Worm (Caenorhabditis elegans) whole organism, late embryonic: ENCODE results near the gene str-1.

ENCODE experiments used
- C08G9.2 ChIP-seq: sonication (generic microtip); optimal IDR thresholded peaks from 2 replicates; lab custom pipeline; 2016; ENCODE audit warnings: mild to moderate bottlenecking, missing genetic modification characterization, moderate library complexity, missing compliant biosample characterization
- K09A11.1 ChIP-seq: sonication (generic microtip); optimal IDR thresholded peaks from 2 replicates; lab custom pipeline; 2017; ENCODE audit warnings: antibody characterized with exemption, mild to moderate bottlenecking, missing genetic modification characterization, missing compliant biosample characterization; ENCODE audit not compliant: insufficient read depth
- Y22D7AL.16 ChIP-seq: sonication (generic microtip); optimal IDR thresholded peaks from 2 replicates; lab custom pipeline; 2016; ENCODE audit warnings: missing genetic modification characterization, missing compliant biosample characterization
- ahr-1 ChIP-seq: sonication (generic microtip); optimal IDR thresholded peaks from 2 replicates; lab custom pipeline; 2016; ENCODE audit warnings: missing genetic modification characterization, missing compliant biosample characterization
- ceh-18 ChIP-seq: sonication (generic microtip); optimal IDR thresholded peaks from 2 replicates; lab custom pipeline; 2016; ENCODE audit warnings: missing genetic modification characterization, missing compliant biosample characterization
- ceh-2 ChIP-seq: sonication (generic microtip); optimal IDR thresholded peaks from 2 replicates; lab custom pipeline; 2016; ENCODE audit warnings: missing genotype, missing genetic modification characterization, missing compliant biosample characterization
- ceh-22 ChIP-seq: sonication (generic microtip); optimal IDR thresholded peaks from 2 replicates; lab custom pipeline; 2017; ENCODE audit warnings: missing biosample characterization, missing genetic modification characterization
- ceh-24 ChIP-seq: sonication (generic microtip); optimal IDR thresholded peaks from 2 replicates; lab custom pipeline; 2016; ENCODE audit warnings: mild to moderate bottlenecking, missing genetic modification characterization, missing compliant biosample characterization
- ceh-31 ChIP-seq: sonication (generic microtip); optimal IDR thresholded peaks from 2 replicates; lab custom pipeline; 2016; ENCODE audit warnings: missing genetic modification characterization, missing compliant biosample characterization
- ceh-48 ChIP-seq: sonication (generic microtip); optimal IDR thresholded peaks from 2 replicates; lab custom pipeline; 2016; ENCODE audit warnings: missing genetic modification characterization, inconsistent platforms, missing compliant biosample characterization
- dmd-4 ChIP-seq: sonication (generic microtip); optimal IDR thresholded peaks from 2 replicates; lab custom pipeline; 2016; ENCODE audit warnings: borderline replicate concordance, missing genetic modification characterization, missing compliant biosample characterization
- ets-4 ChIP-seq: sonication (generic microtip); optimal IDR thresholded peaks from 2 replicates; lab custom pipeline; 2016; ENCODE audit warnings: missing genetic modification characterization, missing compliant biosample characterization
- fkh-6 ChIP-seq: sonication (generic microtip); optimal IDR thresholded peaks from 2 replicates; lab custom pipeline; 2016; ENCODE audit warnings: missing genetic modification characterization, missing compliant biosample characterization
- hlh-30 ChIP-seq: sonication (generic microtip); optimal IDR thresholded peaks from 2 replicates; lab custom pipeline; 2017; ENCODE audit warnings: antibody characterized with exemption, missing genetic modification characterization, missing compliant biosample characterization; ENCODE audit not compliant: insufficient read depth
- lim-6 ChIP-seq: sonication (generic microtip); optimal IDR thresholded peaks from 2 replicates; lab custom pipeline; 2016; ENCODE audit warnings: missing genetic modification characterization, missing compliant biosample characterization
- madf-2 ChIP-seq: sonication (generic microtip); optimal IDR thresholded peaks from 2 replicates; lab custom pipeline; 2017; ENCODE audit warnings: missing genetic modification characterization, missing compliant biosample characterization
- mec-3 ChIP-seq: sonication (generic microtip); optimal IDR thresholded peaks from 2 replicates; lab custom pipeline; 2016; ENCODE audit warnings: borderline replicate concordance, missing genetic modification characterization, missing compliant biosample characterization
- nfya-1 ChIP-seq: sonication (generic microtip); optimal IDR thresholded peaks from 2 replicates; lab custom pipeline; 2017; ENCODE audit warnings: missing genetic modification characterization, mild to moderate bottlenecking, missing compliant biosample characterization, antibody characterized with exemption, moderate library complexity
- nhr-11 ChIP-seq: fragments of 150-350 bp; optimal IDR thresholded peaks from 2 replicates; lab custom pipeline; 2014; ENCODE audit warnings: missing biosample characterization, missing genetic modification characterization
- nhr-232 ChIP-seq: sonication (generic microtip); optimal IDR thresholded peaks from 2 replicates; lab custom pipeline; 2016; ENCODE audit warnings: missing genetic modification characterization, missing compliant biosample characterization
- npax-4 ChIP-seq: sonication (generic microtip); optimal IDR thresholded peaks from 2 replicates; lab custom pipeline; 2016; ENCODE audit warnings: missing genetic modification characterization, missing compliant biosample characterization
- pat-9 ChIP-seq: fragments of 200-800 bp; sonication (Bioruptor generic); optimal IDR thresholded peaks from 2 replicates; lab custom pipeline; 2018; ENCODE audit warnings: mild to moderate bottlenecking, missing genetic modification characterization, moderate library complexity, missing compliant biosample characterization
- pax-1 ChIP-seq: fragments of 150-350 bp; optimal IDR thresholded peaks from 2 replicates; lab custom pipeline; 2014; ENCODE audit warnings: missing biosample characterization, missing genetic modification characterization
- pha-2 ChIP-seq: sonication (generic microtip); optimal IDR thresholded peaks from 2 replicates; lab custom pipeline; 2017; ENCODE audit warnings: mild to moderate bottlenecking, missing genetic modification characterization, missing compliant biosample characterization
- sox-2 ChIP-seq: fragments of 200-800 bp; sonication (Bioruptor generic); IDR thresholded peaks from 2 replicates; pipeline ENCODE4 v1.3.6; 2022; ENCODE audit warnings: missing genetic modification reagents, missing genetic modification characterization, missing compliant biosample characterization
- syd-9 ChIP-seq: sonication (generic microtip); optimal IDR thresholded peaks from 2 replicates; lab custom pipeline; 2016; ENCODE audit warnings: mild to moderate bottlenecking, missing genetic modification characterization, moderate library complexity, missing compliant biosample characterization
- unc-3 ChIP-seq, 2 experiments: fragments of 200-800 bp in 1 of 2; sonication (Bioruptor generic) in 1 of 2; sonication (generic microtip) in 1 of 2; conservative IDR thresholded peaks in 1 of 2; optimal IDR thresholded peaks in 1 of 2; 2 replicates each; pipeline versions ENCODE4 v1.3.6 to Lab custom; 2016 to 2022; ENCODE audit warnings: missing compliant biosample characterization in 2 of 2, missing genetic modification characterization in 2 of 2, missing genetic modification reagents in 1 of 2
- unc-42 ChIP-seq: sonication (generic microtip); optimal IDR thresholded peaks from 2 replicates; lab custom pipeline; 2016; ENCODE audit warnings: missing genotype, missing genetic modification characterization, missing compliant biosample characterization
- zip-5 ChIP-seq: sonication (generic microtip); optimal IDR thresholded peaks from 2 replicates; lab custom pipeline; 2016; ENCODE audit warnings: missing genetic modification characterization, missing compliant biosample characterization

The str-1 gene

DNA sequence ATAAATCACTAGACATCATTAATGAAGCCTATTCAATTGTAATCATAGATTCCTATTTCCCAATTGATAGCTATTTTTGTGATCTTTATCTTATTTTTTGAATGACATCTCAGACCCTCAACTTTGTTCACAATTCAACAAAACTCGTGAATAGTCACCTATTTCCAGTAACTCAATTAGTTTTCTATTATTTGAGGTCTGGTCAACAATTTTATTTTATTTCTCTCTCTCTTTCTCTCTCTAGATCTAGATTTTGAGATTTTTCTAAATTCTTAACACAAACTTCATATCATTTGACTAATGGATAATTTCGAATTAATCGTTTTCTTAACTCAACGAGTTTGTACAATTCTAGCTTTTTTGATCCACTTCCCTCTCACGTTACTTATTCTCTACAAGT, at the start of gene str-1:
Gene str-1 (plus strand): TSS at position 301 of the 400 bp plus-strand sequence.
- no peak for TF ChIP-seq pha-2 (tag; lab: Kevin White, UChicago)
- TF ChIP-seq ceh-48: no peak
- TF ChIP-seq lim-6 (tag; lab: Kevin White, UChicago): no peak
- no peak for TF ChIP-seq ceh-18 (tag; lab: Kevin White, UChicago)
- TF ChIP-seq pax-1: no peak
- TF ChIP-seq dmd-4 (tag; lab: Kevin White, UChicago): no peak
- TF ChIP-seq nhr-11 (tag; lab: Kevin White, UChicago): no peak
- TF ChIP-seq K09A11.1 (tag; lab: Kevin White, UChicago): no peak
- TF ChIP-seq C08G9.2 (tag; lab: Kevin White, UChicago): no peak
- TF ChIP-seq sox-2 (GFP tag; lab: Robert Waterston, UW): no peak
- TF ChIP-seq ceh-31: no peak
- TF ChIP-seq, all 69 proteins: peak for 0

DNA sequence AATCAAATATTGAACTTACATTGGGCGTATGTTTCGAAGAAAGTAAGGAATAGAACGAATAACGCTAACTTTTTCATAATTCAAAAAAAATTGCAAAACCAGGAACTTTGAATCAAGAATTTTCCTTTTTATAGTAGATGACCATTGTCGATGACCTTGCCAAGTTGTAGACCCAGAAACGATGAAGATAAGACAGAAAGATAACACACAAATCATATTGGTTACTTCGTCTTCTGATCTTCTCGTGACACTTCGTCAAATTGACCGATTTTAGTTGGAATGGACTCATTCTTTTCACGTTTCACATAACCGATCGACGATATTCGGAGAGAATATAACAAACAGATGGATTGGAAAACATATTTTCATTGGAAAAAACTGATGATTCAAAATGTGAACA, 41.8 kb upstream of the str-1 start, which contains the start of gene grsp-3:
Gene grsp-3 (minus strand): TSS at position 149 of the 400 bp plus-strand sequence.
- TF ChIP-seq ceh-22 (tag; lab: Kevin White, UChicago): no peak
- TF ChIP-seq nhr-232 (tag; lab: Kevin White, UChicago): no peak
- no peak for TF ChIP-seq lim-6 (tag; lab: Kevin White, UChicago)

DNA sequence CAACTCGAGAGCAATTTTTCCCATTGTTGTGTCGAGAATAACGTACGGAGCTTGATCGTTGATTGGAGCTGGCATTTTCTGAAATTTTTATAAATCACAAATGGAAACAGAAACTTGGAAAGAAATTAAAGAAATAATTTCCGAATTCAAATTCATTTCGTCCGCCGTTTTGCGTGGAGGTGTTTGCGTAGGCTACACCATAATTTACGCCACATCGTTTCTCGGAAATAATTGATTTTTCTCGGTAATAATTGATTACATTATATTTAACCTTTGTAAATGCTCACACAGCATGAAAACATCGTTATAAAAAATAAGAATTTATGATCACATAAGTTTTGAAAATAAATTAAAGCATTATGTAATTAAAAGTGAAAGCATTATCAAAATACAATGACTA, 40.4 kb upstream of the str-1 start, which contains the start of gene cyn-12:
Gene cyn-12 (minus strand): TSS at position 78 of the 400 bp plus-strand sequence.
- TF ChIP-seq ceh-48 (peak; percentile 61), fkh-6 (tag; lab: Kevin White, UChicago) (no peak), unc-42 (peak; percentile 71)

DNA sequence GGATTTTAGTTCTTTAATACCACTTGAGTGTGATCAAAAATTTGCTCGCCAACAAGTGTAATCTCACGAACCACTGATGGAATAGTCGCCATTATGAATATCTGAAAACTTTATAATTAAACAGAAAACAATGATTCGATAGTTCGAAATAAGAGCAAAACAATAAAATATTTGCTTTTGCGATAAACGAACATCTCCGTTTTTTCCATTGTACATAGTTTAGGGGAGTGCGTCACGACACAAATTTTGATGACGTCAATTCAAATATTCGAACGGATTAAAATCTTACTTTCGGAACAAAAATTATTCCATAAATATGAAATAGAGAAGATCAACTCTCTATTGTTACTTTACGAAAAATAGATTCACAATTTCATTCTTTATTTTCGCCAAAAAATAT, 39.6 kb upstream of the str-1 start, which contains the start of gene mutd-1:
Gene mutd-1 (minus strand): TSS at position 101 of the 400 bp plus-strand sequence.
- no peak for TF ChIP-seq Y22D7AL.16 (tag; lab: Kevin White, UChicago)
- TF ChIP-seq pat-9 (tag; lab: Kevin White, UChicago): no peak
- TF ChIP-seq ceh-22 (tag; lab: Kevin White, UChicago): no peak

DNA sequence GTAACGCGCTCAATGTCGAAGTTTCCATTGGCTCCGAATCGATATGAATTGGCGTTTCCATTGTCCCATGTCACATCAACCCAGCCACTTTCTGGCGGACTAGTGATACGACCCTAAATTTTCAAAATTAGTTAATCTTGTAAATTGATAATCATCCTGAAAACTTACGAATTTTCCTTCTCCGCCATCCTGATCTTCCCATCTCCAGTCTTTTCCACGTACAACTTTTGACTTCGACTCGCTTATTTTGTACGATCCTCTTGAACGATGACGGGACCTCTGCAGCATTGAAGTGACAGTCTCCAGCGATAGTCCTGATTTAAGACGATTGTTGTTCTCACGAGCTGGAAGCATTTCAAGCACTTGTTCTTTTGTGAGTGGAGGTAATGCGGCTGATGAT, 34.4 kb upstream of the str-1 start:
- TF ChIP-seq mec-3 (tag; lab: Kevin White, UChicago) (no peak), pat-9 (tag; lab: Kevin White, UChicago) (no peak), nhr-11 (tag; lab: Kevin White, UChicago) (no peak), C08G9.2 (tag; lab: Kevin White, UChicago) (no peak), lim-6 (tag; lab: Kevin White, UChicago) (no peak), unc-3 (GFP tag; conservative IDR thresholded peaks at IDR 0.05; lab: Robert Waterston, UW) (no peak), unc-3 (tag; optimal IDR thresholded peaks at IDR 0.05; lab: Kevin White, UChicago) (no peak), Y22D7AL.16 (tag; lab: Kevin White, UChicago) (no peak), ceh-24 (no peak), ets-4 (no peak), nfya-1 (no peak), npax-4 (tag; lab: Kevin White, UChicago) (no peak), syd-9 (tag; lab: Kevin White, UChicago) (no peak), zip-5 (tag; lab: Kevin White, UChicago) (no peak)

DNA sequence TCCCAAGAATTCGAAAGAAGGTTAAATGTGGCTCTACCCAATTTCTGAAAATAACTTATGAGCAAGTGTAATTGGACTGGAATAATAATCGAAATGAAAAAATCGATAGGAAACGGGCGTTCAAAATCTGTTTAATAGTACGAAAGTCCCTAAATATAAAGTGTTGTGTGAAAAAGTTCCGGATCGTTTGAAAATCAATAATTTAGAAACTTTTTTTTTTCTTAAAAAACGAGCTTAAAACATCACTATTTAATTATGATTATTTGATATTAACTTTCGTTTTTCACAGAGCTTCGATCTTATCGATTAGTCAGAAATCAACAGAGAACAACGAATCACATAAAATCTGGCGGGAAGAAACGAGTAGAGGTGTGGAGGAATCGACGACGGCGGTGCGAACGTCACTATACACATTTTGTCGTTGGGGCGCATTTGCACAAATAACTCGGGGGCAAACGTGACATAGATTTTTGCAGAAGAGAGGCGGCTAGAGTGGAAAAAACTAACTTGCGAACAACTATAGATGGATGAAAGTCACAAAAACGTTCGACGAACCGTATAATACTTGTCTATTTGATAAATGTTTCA, 28.8 kb upstream of the str-1 start, which contains the start of gene hecd-1:
Gene hecd-1 (minus strand): TSS at position 51 of the 588 bp plus-strand sequence.
- TF ChIP-seq madf-2 (tag; lab: Kevin White, UChicago): no peak
- TF ChIP-seq hlh-30: peak; percentile 19
- TF ChIP-seq, all 69 proteins: peak for 1

DNA sequence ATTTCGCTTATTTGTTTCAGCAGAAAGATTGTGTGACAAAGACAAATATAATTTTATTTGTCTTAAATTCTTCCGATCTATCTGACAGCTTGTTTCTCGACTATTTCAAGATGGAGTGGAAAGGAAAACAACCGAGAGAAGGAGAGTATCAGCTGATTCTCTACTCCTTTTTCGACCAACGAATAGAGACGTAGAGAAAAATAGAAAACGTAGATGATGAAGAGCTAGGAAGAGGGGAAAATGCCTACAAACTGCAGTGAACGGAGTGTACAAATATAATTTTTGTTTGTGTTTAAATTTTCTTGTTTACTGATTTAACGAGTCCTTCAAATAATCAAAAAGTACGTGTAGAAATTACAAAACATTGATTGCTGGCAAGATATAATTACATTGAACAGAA, 25.9 kb upstream of the str-1 start:
- TF ChIP-seq ceh-18 (tag; lab: Kevin White, UChicago) (no peak), hlh-30 (peak; percentile 55), nfya-1 (peak; percentile 2), ceh-2 (tag; lab: Kevin White, UChicago) (no peak), ahr-1 (tag; lab: Kevin White, UChicago) (no peak)
